Worm (Caenorhabditis elegans): ENCODE results near the gene K08E4.8.

The K08E4.8 gene

ce11 chrIV:12040431-12040830 lies 20.7 kb downstream of the K08E4.8 start:
- TF ChIP-seq ceh-82 (tag; optimal IDR thresholded peaks at IDR 0.05) (no peak), fkh-2 (tag; optimal IDR thresholded peaks at IDR 0.05) (no peak), tbx-2 (tag; optimal IDR thresholded peaks at IDR 0.05) (no peak), fkh-10 (GFP tag; optimal IDR thresholded peaks at IDR 0.05) (no peak), nhr-12 (tag; optimal IDR thresholded peaks at IDR 0.05) (no peak), snpc-4 (tag; optimal IDR thresholded peaks at IDR 0.05) (no peak), zag-1 (tag; optimal IDR thresholded peaks at IDR 0.05) (no peak), hmg-11 (tag; optimal IDR thresholded peaks at IDR 0.05) (no peak), elt-1 (tag; optimal IDR thresholded peaks at IDR 0.05) (no peak), pqm-1 (tag; optimal IDR thresholded peaks at IDR 0.05) (no peak), daf-12 (tag; optimal IDR thresholded peaks at IDR 0.05) (no peak), elt-3 (tag; optimal IDR thresholded peaks at IDR 0.05) (no peak), lin-39 (tag; optimal IDR thresholded peaks at IDR 0.05) (no peak)

- peak; percentile 5 for TF ChIP-seq lsy-12 (tag; optimal IDR thresholded peaks at IDR 0.05)
- peak; percentile 49 for TF ChIP-seq pha-4 (tag; optimal IDR thresholded peaks at IDR 0.05)
- peak; percentile 19 for TF ChIP-seq elt-2 (tag; optimal IDR thresholded peaks at IDR 0.05)
- no peak for TF ChIP-seq nhr-28 (tag; optimal IDR thresholded peaks at IDR 0.05)
- peak in 1 of 3 experiments; percentile 9 for TF ChIP-seq elt-3 (tag; optimal IDR thresholded peaks at IDR 0.05)
- peak; percentile 13 for TF ChIP-seq ztf-4 (tag; optimal IDR thresholded peaks at IDR 0.05)
- TF ChIP-seq lin-39 (tag; optimal IDR thresholded peaks at IDR 0.05): no peak
- TF ChIP-seq snpc-4 (tag; optimal IDR thresholded peaks at IDR 0.05): no peak
- peak; percentile 20 for TF ChIP-seq nhr-43 (tag; optimal IDR thresholded peaks at IDR 0.05; ENCODE audit: poor library complexity, severe bottlenecking)
- peak; percentile 42 for TF ChIP-seq nhr-25 (tag; optimal IDR thresholded peaks at IDR 0.05)
- peak; percentile 91 for TF ChIP-seq ama-1 (optimal IDR thresholded peaks at IDR 0.05)
- TF ChIP-seq nfya-1 (tag; optimal IDR thresholded peaks at IDR 0.05; ENCODE audit: insufficient read depth): no peak
- peak; percentile 56 for TF ChIP-seq tbx-2 (tag; optimal IDR thresholded peaks at IDR 0.05)
Measured at ce11 chrIV:12036924-12037323, 24.2 kb downstream of the K08E4.8 start.

- TF ChIP-seq tbx-2 (tag; optimal IDR thresholded peaks at IDR 0.05) (no peak), skn-1 (tag; optimal IDR thresholded peaks at IDR 0.05) (no peak), sea-2 (GFP tag; optimal IDR thresholded peaks at IDR 0.05) (no peak), aly-2 (tag; optimal IDR thresholded peaks at IDR 0.05) (no peak), nhr-77 (tag; optimal IDR thresholded peaks at IDR 0.05) (no peak), nhr-25 (tag; optimal IDR thresholded peaks at IDR 0.05) (no peak), mml-1 (tag; optimal IDR thresholded peaks at IDR 0.05) (no peak)
Measured at ce11 chrIV:12035422-12035821, 25.7 kb downstream of the K08E4.8 start.

- TF ChIP-seq nhr-76 (tag; optimal IDR thresholded peaks at IDR 0.05): no peak
- TF ChIP-seq nhr-25 (tag; optimal IDR thresholded peaks at IDR 0.05): peak; percentile 29
- peak; percentile 9 for TF ChIP-seq ama-1 (optimal IDR thresholded peaks at IDR 0.05)
- TF ChIP-seq elt-2 (tag; optimal IDR thresholded peaks at IDR 0.05): no peak
- TF ChIP-seq nfya-1 (tag; optimal IDR thresholded peaks at IDR 0.05; ENCODE audit: insufficient read depth): no peak
Measured at ce11 chrIV:12034776-12035175, 26.4 kb downstream of the K08E4.8 start.

- no peak for TF ChIP-seq lin-39 (tag; optimal IDR thresholded peaks at IDR 0.05)
- peak; percentile 4 for TF ChIP-seq pha-4 (tag; optimal IDR thresholded peaks at IDR 0.05)
- TF ChIP-seq mml-1 (tag; optimal IDR thresholded peaks at IDR 0.05): no peak
- no peak for TF ChIP-seq nhr-23 (tag; optimal IDR thresholded peaks at IDR 0.05)
- peak; percentile 84 for TF ChIP-seq ama-1 (optimal IDR thresholded peaks at IDR 0.05)
- no peak for TF ChIP-seq nhr-67 (tag; optimal IDR thresholded peaks at IDR 0.05)
Measured at ce11 chrIV:12033985-12034384, 27.1 kb downstream of the K08E4.8 start, which contains the start of gene sqst-1. Gene sqst-1 (plus strand): TSS chrIV:12034282.

ce11 chrIV:12032383-12032782 lies 28.7 kb downstream of the K08E4.8 start:
- TF ChIP-seq skn-1 (tag; optimal IDR thresholded peaks at IDR 0.05) (peak; percentile 59), nfya-1 (tag; optimal IDR thresholded peaks at IDR 0.05; ENCODE audit: insufficient read depth) (peak; percentile 89), elt-2 (tag; optimal IDR thresholded peaks at IDR 0.05) (peak; percentile 97), mml-1 (tag; optimal IDR thresholded peaks at IDR 0.05) (no peak), tbx-2 (tag; optimal IDR thresholded peaks at IDR 0.05) (peak; percentile 61), elt-3 (tag; optimal IDR thresholded peaks at IDR 0.05) (no peak), daf-12 (tag; optimal IDR thresholded peaks at IDR 0.05) (no peak), aly-2 (tag; optimal IDR thresholded peaks at IDR 0.05) (no peak), ceh-82 (tag; optimal IDR thresholded peaks at IDR 0.05) (peak; percentile 39), nhr-237 (tag; optimal IDR thresholded peaks at IDR 0.05) (no peak), ceh-9 (tag; optimal IDR thresholded peaks at IDR 0.05) (no peak), nhr-12 (tag; optimal IDR thresholded peaks at IDR 0.05) (no peak), pqm-1 (tag; optimal IDR thresholded peaks at IDR 0.05) (peak; percentile 94), nhr-43 (tag; optimal IDR thresholded peaks at IDR 0.05; ENCODE audit: poor library complexity, severe bottlenecking) (peak; percentile 70), egl-27 (tag; optimal IDR thresholded peaks at IDR 0.05) (peak; percentile 20), fkh-10 (GFP tag; optimal IDR thresholded peaks at IDR 0.05) (no peak), ZK546.5 (tag; optimal IDR thresholded peaks at IDR 0.05) (no peak), unc-62 (GFP tag; optimal IDR thresholded peaks at IDR 0.05) (peak; percentile 65), ztf-11 (tag; optimal IDR thresholded peaks at IDR 0.05) (no peak), mdl-1 (tag; optimal IDR thresholded peaks at IDR 0.05) (peak; percentile 43), eor-1 (tag; optimal IDR thresholded peaks at IDR 0.05) (no peak), nhr-77 (tag; optimal IDR thresholded peaks at IDR 0.05) (no peak), pha-4 (tag; optimal IDR thresholded peaks at IDR 0.05) (peak; percentile 92), ceh-28 (tag; optimal IDR thresholded peaks at IDR 0.05) (peak; percentile 95), zag-1 (tag; optimal IDR thresholded peaks at IDR 0.05) (no peak), fos-1 (tag; optimal IDR thresholded peaks at IDR 0.05) (peak; percentile 79)

Data from whole organism, L3 larva.